Worm (Caenorhabditis elegans): Measurements from ENCODE around the gene T28H10.1.

The T28H10.1 gene

DNA sequence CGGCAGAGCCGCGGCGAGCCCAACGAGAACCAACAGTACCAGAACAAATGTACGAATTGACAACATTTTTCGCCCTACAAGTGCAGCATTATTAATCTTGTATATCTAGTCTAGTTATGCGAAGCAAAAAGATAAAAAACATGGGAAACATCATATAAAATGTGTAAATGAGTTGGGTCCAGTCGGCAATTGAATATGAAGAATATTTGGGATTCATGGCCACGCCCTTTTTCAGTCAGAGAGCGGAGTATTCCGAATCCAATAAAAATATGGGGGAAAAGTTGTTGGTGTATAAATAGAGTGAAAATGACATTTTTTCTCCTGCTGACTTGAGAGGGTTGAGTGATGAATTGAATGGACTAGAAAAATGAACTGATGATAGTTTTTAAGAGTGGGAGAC, 2.6 kb downstream of the T28H10.1 start, which contains the start of gene nlp-46:
nlp-46 (minus strand) TSS at position 101 of the 400 bp plus-strand sequence.
- TF ChIP-seq klf-2 (GFP tag; conservative IDR thresholded peaks at IDR 0.05): no peak
- TF ChIP-seq T22C8.4 (GFP tag; IDR thresholded peaks at IDR 0.05): no peak
- no peak for TF ChIP-seq tab-1 (GFP tag; IDR thresholded peaks at IDR 0.05)
- TF ChIP-seq ref-1 (GFP tag; conservative IDR thresholded peaks at IDR 0.05): no peak
- no peak for TF ChIP-seq flt-1 (GFP tag; IDR thresholded peaks at IDR 0.05)
- TF ChIP-seq ztf-29 (GFP tag; IDR thresholded peaks at IDR 0.05): no peak
- TF ChIP-seq ztf-23 (GFP tag; IDR thresholded peaks at IDR 0.05): no peak
- TF ChIP-seq med-1 (GFP tag; optimal IDR thresholded peaks at IDR 0.05; ENCODE audit: insufficient read depth): no peak
- TF ChIP-seq cog-1 (tag; optimal IDR thresholded peaks at IDR 0.05): no peak

DNA sequence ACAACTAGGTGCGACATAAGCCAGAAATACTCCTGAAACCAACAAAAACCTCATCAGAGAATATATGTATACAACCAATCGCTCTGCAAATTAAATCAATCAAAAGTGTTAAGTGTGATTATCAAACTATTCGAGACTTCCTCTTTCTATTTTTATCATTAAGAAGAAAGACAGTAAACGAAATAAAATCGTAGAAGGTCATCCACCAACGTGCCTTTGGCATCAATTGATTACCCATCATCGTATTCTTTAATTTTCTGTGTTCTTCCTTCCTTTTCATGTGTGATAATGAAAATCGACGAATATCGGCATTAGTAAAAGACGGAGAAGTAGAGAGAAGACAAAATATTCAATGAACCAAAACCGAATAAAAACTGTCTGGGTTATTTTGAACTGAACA, 8.4 kb downstream of the T28H10.1 start:
- TF ChIP-seq med-1 (GFP tag; optimal IDR thresholded peaks at IDR 0.05; ENCODE audit: insufficient read depth) (no peak), cog-1 (tag; optimal IDR thresholded peaks at IDR 0.05) (no peak), klf-2 (GFP tag; conservative IDR thresholded peaks at IDR 0.05) (no peak), tab-1 (GFP tag; IDR thresholded peaks at IDR 0.05) (no peak), ztf-29 (GFP tag; IDR thresholded peaks at IDR 0.05) (no peak), ztf-23 (GFP tag; IDR thresholded peaks at IDR 0.05) (no peak), flt-1 (GFP tag; IDR thresholded peaks at IDR 0.05) (no peak), T22C8.4 (GFP tag; IDR thresholded peaks at IDR 0.05) (no peak), ref-1 (GFP tag; conservative IDR thresholded peaks at IDR 0.05) (no peak)

DNA sequence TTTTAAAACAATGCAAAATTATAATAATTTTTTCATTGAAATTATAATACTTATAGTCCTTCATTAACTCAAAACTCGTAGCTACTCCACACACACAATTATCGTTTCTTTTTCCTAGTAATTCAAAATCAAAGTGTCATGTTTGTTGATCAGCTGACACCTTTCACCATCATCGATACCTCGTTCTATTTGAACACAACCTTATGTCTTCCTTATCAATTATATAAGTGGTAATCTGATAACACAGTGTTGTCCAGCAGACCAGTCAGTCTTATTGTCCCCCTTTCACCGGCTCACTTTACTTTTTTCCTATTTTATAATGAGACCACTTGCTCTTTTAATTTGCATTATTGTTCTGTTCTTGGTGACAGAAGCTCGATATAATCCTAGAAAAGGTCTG, 9.2 kb downstream of the T28H10.1 start, which contains the start of the genes T28H10.2 and lgmn-1:
T28H10.2 (minus strand) TSS at position 177 of the 400 bp plus-strand sequence.
lgmn-1 (plus strand) TSS at position 284 of the 400 bp plus-strand sequence.
- TF ChIP-seq cog-1 (tag; optimal IDR thresholded peaks at IDR 0.05): no peak

DNA sequence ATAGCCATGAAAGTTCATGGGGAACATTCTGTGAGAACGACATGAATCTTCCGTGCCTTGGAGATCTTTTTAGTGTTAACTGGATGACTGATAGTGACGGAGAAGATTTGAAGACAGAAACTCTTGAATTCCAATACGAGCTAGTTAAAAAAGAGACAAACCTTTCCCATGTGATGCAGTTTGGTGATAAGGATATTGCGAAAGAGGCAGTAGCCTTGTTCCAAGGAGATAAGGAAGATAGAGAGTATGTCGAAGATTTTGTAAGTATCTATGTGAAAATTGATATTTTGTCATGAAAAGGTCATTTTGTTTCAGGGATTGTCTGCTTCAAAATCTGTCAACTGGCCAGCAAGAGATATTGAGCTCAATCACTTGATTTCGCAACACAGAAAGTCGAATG, 10.3 kb downstream of the T28H10.1 start:
- TF ChIP-seq med-1 (GFP tag; optimal IDR thresholded peaks at IDR 0.05; ENCODE audit: insufficient read depth) (no peak), ztf-29 (GFP tag; IDR thresholded peaks at IDR 0.05) (no peak), tab-1 (GFP tag; IDR thresholded peaks at IDR 0.05) (no peak), ztf-23 (GFP tag; IDR thresholded peaks at IDR 0.05) (no peak), ref-1 (GFP tag; conservative IDR thresholded peaks at IDR 0.05) (no peak), flt-1 (GFP tag; IDR thresholded peaks at IDR 0.05) (no peak), T22C8.4 (GFP tag; IDR thresholded peaks at IDR 0.05) (no peak), cog-1 (tag; optimal IDR thresholded peaks at IDR 0.05) (no peak), klf-2 (GFP tag; conservative IDR thresholded peaks at IDR 0.05) (no peak)

DNA sequence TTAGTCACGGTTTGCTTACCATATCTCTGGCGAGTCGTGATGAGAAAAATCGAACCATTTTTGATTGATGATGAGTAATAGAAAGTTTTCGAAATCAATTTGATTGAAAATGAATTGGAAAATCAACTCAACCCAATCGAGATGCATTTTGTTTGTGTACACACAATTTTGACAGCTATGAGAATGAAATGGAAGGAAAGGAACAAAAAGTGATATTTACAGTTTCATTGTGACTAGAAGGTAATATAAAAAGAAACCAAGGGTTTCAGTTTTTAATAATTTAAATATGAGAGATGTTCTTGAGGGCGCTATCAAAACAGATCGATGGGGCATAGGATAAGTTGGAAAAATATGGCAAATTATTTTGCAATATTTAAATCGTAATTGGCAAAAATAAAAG, 13.6 kb downstream of the T28H10.1 start, which contains the start of gene cal-1:
cal-1 (minus strand) TSS at position 101 of the 400 bp plus-strand sequence.
- TF ChIP-seq T22C8.4 (GFP tag; IDR thresholded peaks at IDR 0.05): no peak
- TF ChIP-seq ref-1 (GFP tag; conservative IDR thresholded peaks at IDR 0.05): no peak
- TF ChIP-seq med-1 (GFP tag; optimal IDR thresholded peaks at IDR 0.05; ENCODE audit: insufficient read depth): no peak
- TF ChIP-seq ztf-29 (GFP tag; IDR thresholded peaks at IDR 0.05): no peak
- no peak for TF ChIP-seq flt-1 (GFP tag; IDR thresholded peaks at IDR 0.05)
- no peak for TF ChIP-seq ztf-23 (GFP tag; IDR thresholded peaks at IDR 0.05)

DNA sequence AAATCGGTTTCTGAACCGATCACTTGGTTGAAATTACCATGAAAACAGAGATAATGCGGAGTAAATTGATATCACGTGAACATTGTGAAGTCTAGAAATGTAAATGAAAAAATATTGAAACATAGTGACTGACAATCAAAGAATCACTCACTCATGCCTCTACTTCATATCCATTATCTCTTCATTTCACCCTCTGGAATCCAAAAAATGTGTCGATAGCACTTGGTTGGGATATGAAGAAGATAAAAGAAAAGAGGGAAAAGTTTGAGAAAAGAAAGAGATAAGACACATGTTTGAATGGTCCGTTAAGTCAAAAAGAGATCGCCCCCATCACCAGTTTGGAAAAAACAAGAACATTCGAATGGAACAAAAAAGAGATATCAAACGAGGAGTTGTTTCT, 14.2 kb downstream of the T28H10.1 start:
- TF ChIP-seq ztf-29 (GFP tag; IDR thresholded peaks at IDR 0.05) (no peak), tab-1 (GFP tag; IDR thresholded peaks at IDR 0.05) (no peak), T22C8.4 (GFP tag; IDR thresholded peaks at IDR 0.05) (no peak), ztf-23 (GFP tag; IDR thresholded peaks at IDR 0.05) (no peak), ref-1 (GFP tag; conservative IDR thresholded peaks at IDR 0.05) (no peak), klf-2 (GFP tag; conservative IDR thresholded peaks at IDR 0.05) (no peak), flt-1 (GFP tag; IDR thresholded peaks at IDR 0.05) (no peak), med-1 (GFP tag; optimal IDR thresholded peaks at IDR 0.05; ENCODE audit: insufficient read depth) (no peak)

DNA sequence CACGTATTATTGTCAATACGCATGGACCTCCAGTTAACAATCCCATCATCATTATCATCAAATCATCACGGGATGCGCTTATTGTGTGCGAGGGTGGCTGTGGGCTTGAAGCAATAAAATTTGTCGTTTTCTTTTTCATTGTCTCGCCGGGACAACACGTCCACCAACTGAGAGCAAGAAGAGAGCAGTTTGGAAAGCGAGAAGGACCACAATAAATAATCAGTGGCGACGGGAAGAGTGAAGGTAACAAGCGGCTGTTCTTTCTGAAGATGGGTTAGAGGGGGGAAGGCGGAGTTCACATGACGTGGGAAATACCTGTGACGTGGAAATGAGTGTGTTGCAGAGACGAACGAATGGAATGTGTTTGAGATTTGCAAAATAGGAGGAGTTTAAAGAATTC, 15.2 kb downstream of the T28H10.1 start:
- TF ChIP-seq med-1 (GFP tag; optimal IDR thresholded peaks at IDR 0.05; ENCODE audit: insufficient read depth) (no peak), klf-2 (GFP tag; conservative IDR thresholded peaks at IDR 0.05) (no peak), tab-1 (GFP tag; IDR thresholded peaks at IDR 0.05) (no peak), ztf-29 (GFP tag; IDR thresholded peaks at IDR 0.05) (no peak), T22C8.4 (GFP tag; IDR thresholded peaks at IDR 0.05) (no peak), ref-1 (GFP tag; conservative IDR thresholded peaks at IDR 0.05) (no peak), flt-1 (GFP tag; IDR thresholded peaks at IDR 0.05) (no peak), ztf-23 (GFP tag; IDR thresholded peaks at IDR 0.05) (no peak), cog-1 (tag; optimal IDR thresholded peaks at IDR 0.05) (no peak)

DNA sequence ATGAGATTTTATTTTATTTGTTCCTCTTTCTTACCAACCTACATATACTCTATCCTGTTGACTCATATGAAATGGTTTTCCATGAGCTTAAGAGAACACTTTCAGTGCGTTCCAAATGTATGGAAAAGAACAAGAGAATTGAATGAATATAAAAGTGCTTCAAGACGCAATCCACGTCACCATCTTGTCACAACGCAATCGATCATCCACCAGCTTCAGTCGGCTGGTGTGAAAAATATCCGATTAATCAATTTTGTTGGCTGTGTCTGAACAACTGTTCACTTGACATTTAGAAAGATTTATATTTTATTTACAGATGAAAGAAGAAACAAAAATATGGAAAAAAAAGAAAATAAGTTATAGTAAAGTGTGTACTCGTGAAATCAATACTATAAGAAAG, 19.8 kb downstream of the T28H10.1 start:
- TF ChIP-seq ref-1 (GFP tag; conservative IDR thresholded peaks at IDR 0.05) (no peak), cog-1 (tag; optimal IDR thresholded peaks at IDR 0.05) (no peak), med-1 (GFP tag; optimal IDR thresholded peaks at IDR 0.05; ENCODE audit: insufficient read depth) (no peak), ztf-23 (GFP tag; IDR thresholded peaks at IDR 0.05) (no peak), tab-1 (GFP tag; IDR thresholded peaks at IDR 0.05) (no peak), T22C8.4 (GFP tag; IDR thresholded peaks at IDR 0.05) (no peak), flt-1 (GFP tag; IDR thresholded peaks at IDR 0.05) (no peak), klf-2 (GFP tag; conservative IDR thresholded peaks at IDR 0.05) (no peak), ztf-29 (GFP tag; IDR thresholded peaks at IDR 0.05) (no peak)

DNA sequence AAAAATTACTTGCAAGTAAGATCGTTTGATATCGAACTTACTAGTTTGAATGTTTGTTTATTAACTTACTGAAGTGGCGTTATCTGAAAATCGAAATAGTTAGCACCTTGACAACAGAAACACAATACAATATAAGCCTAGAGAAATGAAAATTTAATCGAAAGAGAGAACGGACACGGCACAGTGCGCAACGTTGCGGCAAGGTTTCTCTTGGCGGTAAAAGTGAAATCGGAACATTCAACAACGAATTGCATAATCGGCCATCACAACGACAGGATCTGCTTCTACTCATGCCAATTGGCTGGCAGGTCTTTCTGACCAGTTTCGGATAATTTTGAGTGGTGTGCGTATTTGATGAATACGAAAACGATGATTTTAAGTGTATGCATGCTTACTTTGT, 21.9 kb downstream of the T28H10.1 start, which contains the start of gene dyf-4:
dyf-4 (minus strand) TSS at position 213 of the 400 bp plus-strand sequence.
- no peak for TF ChIP-seq med-1 (GFP tag; optimal IDR thresholded peaks at IDR 0.05; ENCODE audit: insufficient read depth)
- TF ChIP-seq klf-2 (GFP tag; conservative IDR thresholded peaks at IDR 0.05): no peak
- no peak for TF ChIP-seq ref-1 (GFP tag; conservative IDR thresholded peaks at IDR 0.05)
- no peak for TF ChIP-seq ztf-23 (GFP tag; IDR thresholded peaks at IDR 0.05)
- no peak for TF ChIP-seq T22C8.4 (GFP tag; IDR thresholded peaks at IDR 0.05)
- TF ChIP-seq ztf-29 (GFP tag; IDR thresholded peaks at IDR 0.05): no peak
- no peak for TF ChIP-seq tab-1 (GFP tag; IDR thresholded peaks at IDR 0.05)
- no peak for TF ChIP-seq cog-1 (tag; optimal IDR thresholded peaks at IDR 0.05)
- no peak for TF ChIP-seq flt-1 (GFP tag; IDR thresholded peaks at IDR 0.05)

DNA sequence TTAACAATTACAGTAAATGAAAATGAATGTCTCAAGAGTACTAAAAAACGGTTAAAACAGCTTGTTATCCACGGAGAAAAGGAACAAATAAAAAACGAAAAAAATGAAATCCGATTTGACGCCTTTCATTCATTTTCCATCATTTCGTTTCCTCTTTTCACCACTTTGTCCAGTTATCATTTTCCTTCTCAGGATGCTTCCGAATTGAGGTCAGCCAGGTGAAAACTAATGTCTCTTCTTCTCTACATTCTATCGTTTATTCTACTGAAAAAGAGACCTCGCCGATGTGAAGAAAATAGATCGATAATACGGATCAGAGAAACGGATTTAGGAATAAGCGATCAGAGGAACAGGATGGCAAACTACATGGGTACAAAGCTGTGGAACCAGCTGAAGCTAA, 22.5 kb downstream of the T28H10.1 start:
- TF ChIP-seq ztf-23 (GFP tag; IDR thresholded peaks at IDR 0.05) (no peak), cog-1 (tag; optimal IDR thresholded peaks at IDR 0.05) (no peak), klf-2 (GFP tag; conservative IDR thresholded peaks at IDR 0.05) (no peak), flt-1 (GFP tag; IDR thresholded peaks at IDR 0.05) (no peak), ref-1 (GFP tag; conservative IDR thresholded peaks at IDR 0.05) (no peak), ztf-29 (GFP tag; IDR thresholded peaks at IDR 0.05) (no peak), med-1 (GFP tag; optimal IDR thresholded peaks at IDR 0.05; ENCODE audit: insufficient read depth) (no peak), tab-1 (GFP tag; IDR thresholded peaks at IDR 0.05) (no peak), T22C8.4 (GFP tag; IDR thresholded peaks at IDR 0.05) (no peak)
